Fruit fly (Drosophila melanogaster) whole organism, embryonic: ENCODE data around the gene Gcat.

Experiments used
- BtbVII ChIP-seq: fragments of 200-800 bp; sonication (Bioruptor generic); optimal IDR thresholded peaks from 3 replicates; lab custom pipeline; 2017; ENCODE audit warnings: missing biosample characterization, mild to moderate bottlenecking, missing genetic modification characterization
- CG10543 ChIP-seq: fragments of 200-800 bp; sonication (Bioruptor generic); optimal IDR thresholded peaks from 3 replicates; lab custom pipeline; 2017; ENCODE audit warnings: missing biosample characterization, mild to moderate bottlenecking, missing genetic modification characterization, moderate library complexity
- CG11456 ChIP-seq: fragments of 200-800 bp; sonication (Bioruptor generic); IDR thresholded peaks from 3 replicates; pipeline ENCODE4 v1.3.6; 2022; ENCODE audit warnings: missing biosample characterization, missing genetic modification characterization
- CG12104 ChIP-seq: fragments of 200-800 bp; sonication (Bioruptor generic); optimal IDR thresholded peaks from 3 replicates; lab custom pipeline; 2016; ENCODE audit warnings: missing biosample characterization, missing genetic modification characterization
- CG13296 ChIP-seq: fragments of 200-800 bp; sonication (Bioruptor generic); optimal IDR thresholded peaks from 3 replicates; lab custom pipeline; 2018; ENCODE audit warnings: missing biosample characterization, mild to moderate bottlenecking, missing genetic modification characterization
- CG13624 ChIP-seq: fragments of 200-800 bp; sonication (Bioruptor generic); optimal IDR thresholded peaks from 2 replicates; lab custom pipeline; 2016; ENCODE audit warnings: missing biosample characterization, missing genetic modification characterization
- CG13775 ChIP-seq: fragments of 200-800 bp; sonication (Bioruptor generic); optimal IDR thresholded peaks from 3 replicates; lab custom pipeline; 2017; ENCODE audit warnings: missing biosample characterization, mild to moderate bottlenecking, missing genetic modification characterization
- CG15073 ChIP-seq: fragments of 200-800 bp; sonication (Bioruptor generic); optimal IDR thresholded peaks from 2 replicates; lab custom pipeline; 2016; ENCODE audit warnings: missing biosample characterization, missing genetic modification characterization
- CG15514 ChIP-seq: fragments of 200-800 bp; sonication (Bioruptor generic); optimal IDR thresholded peaks from 3 replicates; lab custom pipeline; 2017; ENCODE audit warnings: missing biosample characterization, missing genetic modification characterization, mild to moderate bottlenecking, moderate library complexity, missing genetic modification reagents
- CG18619 ChIP-seq: fragments of 200-800 bp; sonication (Bioruptor generic); optimal IDR thresholded peaks from 3 replicates; lab custom pipeline; 2017; ENCODE audit warnings: missing biosample characterization, mild to moderate bottlenecking, missing genetic modification characterization
- CG2889 ChIP-seq: fragments of 200-800 bp; sonication (Bioruptor generic); IDR thresholded peaks from 3 replicates; pipeline ENCODE4 v1.3.6; 2022; ENCODE audit warnings: missing biosample characterization, missing genetic modification characterization
- CG32532 ChIP-seq: fragments of 200-800 bp; sonication (Bioruptor generic); IDR thresholded peaks from 2 replicates; pipeline ENCODE4 v1.3.6; 2022; ENCODE audit warnings: missing biosample characterization, missing genetic modification characterization
- CG3726 ChIP-seq: fragments of 200-800 bp; sonication (Bioruptor generic); IDR thresholded peaks from 3 replicates; pipeline ENCODE4, ENCODE4 v1.3.6; 2022; ENCODE audit warnings: missing biosample characterization, missing genetic modification characterization
- CG6791 ChIP-seq: fragments of 200-800 bp; sonication (Bioruptor generic); IDR thresholded peaks from 3 replicates; pipeline ENCODE4 v1.3.6; 2022; ENCODE audit warnings: missing biosample characterization, missing genetic modification characterization; ENCODE audit not compliant: partially characterized antibody
- CG6813 ChIP-seq: fragments of 200-800 bp; sonication (Bioruptor generic); optimal IDR thresholded peaks from 2 replicates; lab custom pipeline; 2017; ENCODE audit warnings: missing biosample characterization, missing genetic modification characterization, mild to moderate bottlenecking, moderate library complexity, missing genetic modification reagents
- CG7963 ChIP-seq: fragments of 200-800 bp; sonication (Bioruptor generic); IDR thresholded peaks from 3 replicates; pipeline ENCODE4 v1.3.6; 2022; ENCODE audit warnings: missing biosample characterization, missing genetic modification characterization; ENCODE audit not compliant: partially characterized antibody
- Dbx ChIP-seq: fragments of 200-800 bp; sonication (Bioruptor generic); IDR thresholded peaks from 3 replicates; pipeline ENCODE4 v1.3.6; 2022; ENCODE audit warnings: missing biosample characterization, missing genetic modification characterization
- E2f1 ChIP-seq: fragments of 200-800 bp; sonication (Bioruptor generic); IDR thresholded peaks from 2 replicates; pipeline ENCODE4 v1.3.6; 2022; ENCODE audit warnings: missing biosample characterization, missing genetic modification characterization
- Ets65A ChIP-seq: fragments of 200-800 bp; sonication (Bioruptor generic); peaks from one replicate; lab custom pipeline; 2016; ENCODE audit warnings: missing biosample characterization, missing genetic modification characterization
- HHEX ChIP-seq: fragments of 200-800 bp; sonication (Bioruptor generic); optimal IDR thresholded peaks from 3 replicates; lab custom pipeline; 2017; ENCODE audit warnings: missing biosample characterization, mild to moderate bottlenecking, missing genetic modification characterization, missing genetic modification reagents
- HLH3B ChIP-seq: fragments of 200-800 bp; sonication (Bioruptor generic); IDR thresholded peaks from 2 replicates; pipeline ENCODE4 v1.3.6; 2022; ENCODE audit warnings: missing biosample characterization, missing genetic modification characterization
- Hand ChIP-seq: fragments of 200-800 bp; sonication (Bioruptor generic); optimal IDR thresholded peaks from 2 replicates; lab custom pipeline; 2017; ENCODE audit warnings: mild to moderate bottlenecking, missing biosample characterization, missing genetic modification reagents, missing genetic modification characterization
- HmgZ ChIP-seq: fragments of 200-800 bp; sonication (Bioruptor generic); optimal IDR thresholded peaks from 2 replicates; lab custom pipeline; 2018; ENCODE audit warnings: missing biosample characterization, mild to moderate bottlenecking, missing genetic modification characterization
- Meics ChIP-seq: fragments of 200-800 bp; sonication (Bioruptor generic); optimal IDR thresholded peaks from 2 replicates; lab custom pipeline; 2017; ENCODE audit warnings: missing biosample characterization, mild to moderate bottlenecking, missing genetic modification characterization
- Mrtf ChIP-seq: fragments of 200-800 bp; sonication (Bioruptor generic); IDR thresholded peaks from 3 replicates; pipeline ENCODE4 v1.3.6; 2022; ENCODE audit warnings: missing biosample characterization, missing genetic modification characterization
- NC2β ChIP-seq: fragments of 200-800 bp; sonication (Bioruptor generic); optimal IDR thresholded peaks from 2 replicates; lab custom pipeline; 2016; ENCODE audit warnings: missing biosample characterization, missing genetic modification characterization
- Oli ChIP-seq: fragments of 200-800 bp; sonication (Bioruptor generic); optimal IDR thresholded peaks from 2 replicates; lab custom pipeline; 2018; ENCODE audit warnings: missing biosample characterization, mild to moderate bottlenecking, missing genetic modification characterization, moderate library complexity
- Pdp1 ChIP-seq, 2 experiments: fragments of 200-800 bp; sonication (Bioruptor generic); optimal IDR thresholded peaks; 3 replicates each; lab custom pipeline; 2016; ENCODE audit warnings: missing biosample characterization in 2 of 2, missing genetic modification characterization in 2 of 2, mild to moderate bottlenecking in 1 of 2, moderate library complexity in 1 of 2
- Taf1 ChIP-seq: fragments of 200-800 bp; sonication (Bioruptor generic); IDR thresholded peaks from 2 replicates; pipeline ENCODE4 v1.3.6; 2022; ENCODE audit warnings: missing biosample characterization, missing genetic modification characterization
- caup ChIP-seq: fragments of 200-800 bp; sonication (Bioruptor generic); optimal IDR thresholded peaks from 3 replicates; lab custom pipeline; 2017; ENCODE audit warnings: missing biosample characterization, mild to moderate bottlenecking, missing genetic modification characterization, moderate library complexity; ENCODE audit not compliant: severe bottlenecking
- corto ChIP-seq: fragments of 200-800 bp; sonication (Bioruptor generic); optimal IDR thresholded peaks from 2 replicates; lab custom pipeline; 2016; ENCODE audit warnings: missing biosample characterization, mild to moderate bottlenecking, missing genetic modification characterization, moderate library complexity
- croc ChIP-seq: fragments of 200-800 bp; sonication (Bioruptor generic); conservative IDR thresholded peaks from 3 replicates; pipeline ENCODE4 v1.3.6; 2022; ENCODE audit warnings: missing biosample characterization, missing genetic modification characterization
- exex ChIP-seq: fragments of 200-800 bp; sonication (Bioruptor generic); optimal IDR thresholded peaks from 4 replicates; lab custom pipeline; 2018; ENCODE audit warnings: missing biosample characterization, mild to moderate bottlenecking, missing genetic modification characterization, moderate library complexity
- fd3F ChIP-seq: fragments of 200-800 bp; sonication (Bioruptor generic); optimal IDR thresholded peaks from 2 replicates; lab custom pipeline; 2018; ENCODE audit warnings: missing biosample characterization, mild to moderate bottlenecking, missing genetic modification characterization, moderate library complexity
- grn ChIP-seq: fragments of 200-800 bp; sonication (Bioruptor generic); optimal IDR thresholded peaks from 3 replicates; lab custom pipeline; 2017; ENCODE audit warnings: missing biosample characterization, missing genetic modification characterization
- gro ChIP-seq: fragments of 200-800 bp; sonication (Bioruptor generic); optimal IDR thresholded peaks from 2 replicates; lab custom pipeline; 2016; ENCODE audit warnings: missing biosample characterization, missing genetic modification characterization
- hkb ChIP-seq, 2 experiments: fragments of 200-800 bp in 1 of 2; fragments of >200 bp in 1 of 2; sonication (Bioruptor generic) in 1 of 2; IDR thresholded peaks in 1 of 2; optimal IDR thresholded peaks in 1 of 2; 2 replicates each; pipeline versions ENCODE4 v1.3.6 to Lab custom; 2017 to 2022; ENCODE audit warnings: missing biosample characterization in 1 of 2, missing genetic modification characterization in 1 of 2
- jing ChIP-seq: fragments of 200-800 bp; sonication (Bioruptor generic); optimal IDR thresholded peaks from 2 replicates; lab custom pipeline; 2018; ENCODE audit warnings: missing biosample characterization, mild to moderate bottlenecking, missing genetic modification characterization
- knrl ChIP-seq: fragments of 200-800 bp; sonication (Bioruptor generic); IDR thresholded peaks from 3 replicates; pipeline ENCODE4 v1.3.6; 2022; ENCODE audit warnings: missing biosample characterization, missing genetic modification characterization; ENCODE audit not compliant: partially characterized antibody
- lab ChIP-seq: fragments of 200-800 bp; sonication (Bioruptor generic); optimal IDR thresholded peaks from 3 replicates; lab custom pipeline; 2017; ENCODE audit warnings: missing biosample characterization, missing genetic modification characterization, mild to moderate bottlenecking, moderate library complexity, missing genetic modification reagents
- mam ChIP-seq: fragments of 200-800 bp; sonication (Bioruptor generic); optimal IDR thresholded peaks from 3 replicates; lab custom pipeline; 2016; ENCODE audit warnings: missing biosample characterization, missing genetic modification characterization
- mirr ChIP-seq: fragments of 200-800 bp; sonication (Bioruptor generic); optimal IDR thresholded peaks from 3 replicates; lab custom pipeline; 2018; ENCODE audit warnings: missing biosample characterization, mild to moderate bottlenecking, missing genetic modification characterization
- nerfin-1 ChIP-seq: fragments of 200-800 bp; sonication (Bioruptor generic); optimal IDR thresholded peaks from 3 replicates; lab custom pipeline; 2019; ENCODE audit warnings: missing biosample characterization, mild to moderate bottlenecking, missing genetic modification characterization, moderate library complexity
- pho ChIP-seq: fragments of 200-800 bp; sonication (Bioruptor generic); optimal IDR thresholded peaks from 2 replicates; lab custom pipeline; 2016; ENCODE audit warnings: missing biosample characterization, missing genetic modification characterization
- phol ChIP-seq: fragments of 200-800 bp; sonication (Bioruptor generic); optimal IDR thresholded peaks from 3 replicates; lab custom pipeline; 2018; ENCODE audit warnings: missing biosample characterization, mild to moderate bottlenecking, missing genetic modification characterization, moderate library complexity
- pzg ChIP-seq: fragments of 200-800 bp; sonication (Bioruptor generic); optimal IDR thresholded peaks from 3 replicates; lab custom pipeline; 2018; ENCODE audit warnings: missing biosample characterization, mild to moderate bottlenecking, missing genetic modification characterization, moderate library complexity
- seq ChIP-seq: fragments of 200-800 bp; sonication (Bioruptor generic); IDR thresholded peaks from 2 replicates; pipeline ENCODE4 v1.3.6; 2022; ENCODE audit warnings: missing biosample characterization, missing genetic modification characterization
- zfh2 ChIP-seq: fragments of 200-800 bp; sonication (Bioruptor generic); optimal IDR thresholded peaks from 2 replicates; lab custom pipeline; 2016; ENCODE audit warnings: missing biosample characterization, missing genetic modification characterization

Gcat gene

DNA sequence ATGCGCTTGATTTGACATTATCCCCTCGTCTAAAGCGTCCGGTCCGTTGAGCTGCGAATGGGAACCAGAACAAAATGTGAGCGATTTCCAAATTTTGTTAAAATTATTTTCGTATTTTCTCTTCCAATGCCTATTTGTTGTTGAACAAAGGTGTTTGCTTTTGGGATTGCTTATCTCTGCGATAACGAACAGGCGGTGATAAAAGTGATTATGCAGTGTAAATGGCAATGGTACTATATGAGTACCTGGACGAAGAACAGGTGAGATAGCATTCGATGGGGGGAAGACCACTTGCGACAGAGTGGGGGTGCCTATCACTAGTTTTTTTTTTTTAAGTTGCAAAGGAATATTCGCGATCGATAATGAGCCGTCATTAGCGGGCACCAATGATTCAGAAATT, 12.5 kb downstream of the Gcat start (continued):
- TF ChIP-seq hkb (optimal IDR thresholded peaks at IDR 0.05; lab: Kevin White, UChicago): no peak
- peak; percentile 13; the same call in 1 of the 2 replicates for TF ChIP-seq hkb (GFP tag; IDR thresholded peaks at IDR 0.05; lab: Robert Waterston, UW)
- peak in 1 of 2 experiments; percentile 82 for TF ChIP-seq Pdp1 (GFP tag; optimal IDR thresholded peaks at IDR 0.05; lab: Kevin White, UChicago)
- TF ChIP-seq CG10543 (GFP tag; lab: Kevin White, UChicago): peak; percentile 52
- TF ChIP-seq knrl (GFP tag; lab: Robert Waterston, UW): no peak
- peak; percentile 72 for TF ChIP-seq lab (GFP tag; lab: Kevin White, UChicago)
- TF ChIP-seq CG13624 (GFP tag; lab: Kevin White, UChicago): no peak
- TF ChIP-seq CG6791 (GFP tag; lab: Robert Waterston, UW): no peak
- TF ChIP-seq CG15073: no peak
- TF ChIP-seq exex: peak; percentile 87
- TF ChIP-seq Mrtf (GFP tag; lab: Robert Waterston, UW): no peak
- TF ChIP-seq grn (GFP tag; lab: Kevin White, UChicago): peak; percentile 66
- TF ChIP-seq Dbx (GFP tag; lab: Robert Waterston, UW): peak; percentile 41; the same call in 1 of the 3 replicates
- peak; percentile 86 for TF ChIP-seq mirr (GFP tag; lab: Kevin White, UChicago)
- peak; percentile 27 for TF ChIP-seq gro (GFP tag; lab: Kevin White, UChicago)
- TF ChIP-seq NC2β (GFP tag; lab: Kevin White, UChicago): no peak
- peak; percentile 4 for TF ChIP-seq caup (GFP tag; lab: Kevin White, UChicago)
- TF ChIP-seq BtbVII: peak; percentile 34
- peak; percentile 17 for TF ChIP-seq HmgZ (tag; lab: Kevin White, UChicago)
- TF ChIP-seq corto: no peak
- peak; percentile 21 for TF ChIP-seq Ets65A (GFP tag; lab: Kevin White, UChicago)
- TF ChIP-seq CG6813: peak; percentile 54
- peak; percentile 23 for TF ChIP-seq CG13296 (GFP tag; lab: Kevin White, UChicago)
- TF ChIP-seq Hand: no peak
- TF ChIP-seq CG15514 (GFP tag; lab: Kevin White, UChicago): peak; percentile 36

DNA sequence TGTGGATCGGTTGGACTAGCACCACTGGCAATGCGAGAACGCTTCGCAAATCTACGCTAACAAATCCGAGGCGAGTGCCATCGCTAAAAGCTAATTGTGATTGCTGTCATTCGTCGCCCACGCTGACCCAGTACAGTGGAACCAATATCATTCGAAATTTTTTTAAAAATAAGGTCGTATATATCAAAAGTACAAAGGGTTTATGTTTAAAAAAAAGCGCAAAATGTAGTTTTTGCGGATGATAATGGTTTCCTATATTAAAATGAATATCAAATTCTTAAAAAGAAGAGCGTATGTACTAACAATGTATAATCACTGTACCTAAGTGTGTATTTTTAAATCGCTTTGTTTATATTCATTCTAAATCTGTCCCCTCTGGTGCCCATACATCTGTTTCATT, 15.4 kb downstream of the Gcat start:
- TF ChIP-seq CG13775 (GFP tag; lab: Kevin White, UChicago) (no peak), CG2889 (GFP tag; lab: Robert Waterston, UW) (0 out of 3 replicates have a peak, but pooled peaks have one; percentile 7), Taf1 (0 out of 2 replicates have a peak, but pooled peaks have one; percentile 15), CG3726 (GFP tag; lab: Robert Waterston, UW) (no peak), nerfin-1 (no peak), zfh2 (GFP tag; lab: Kevin White, UChicago) (peak; percentile 15), CG6791 (GFP tag; lab: Robert Waterston, UW) (no peak), fd3F (GFP tag; lab: Kevin White, UChicago) (peak; percentile 48), CG11456 (GFP tag; lab: Robert Waterston, UW) (peak; percentile 49; the same call in 2 of the 3 replicates), CG7963 (GFP tag; lab: Robert Waterston, UW) (no peak), hkb (optimal IDR thresholded peaks at IDR 0.05; lab: Kevin White, UChicago) (no peak), hkb (GFP tag; IDR thresholded peaks at IDR 0.05; lab: Robert Waterston, UW) (peak; percentile 71), pzg (GFP tag; lab: Kevin White, UChicago) (no peak), CG12104 (GFP tag; lab: Kevin White, UChicago) (no peak), HHEX (GFP tag; lab: Kevin White, UChicago) (peak; percentile 28), E2f1 (GFP tag; lab: Robert Waterston, UW) (0 out of 2 replicates have a peak, but pooled peaks have one; percentile 40), mam (GFP tag; lab: Kevin White, UChicago) (peak; percentile 47), HLH3B (GFP tag; lab: Robert Waterston, UW) (peak; percentile 57), CG18619 (GFP tag; lab: Kevin White, UChicago) (peak; percentile 19), phol (peak; percentile 33), croc (GFP tag; lab: Robert Waterston, UW) (no peak), CG32532 (GFP tag; lab: Robert Waterston, UW) (peak; percentile 78), pho (GFP tag; lab: Kevin White, UChicago) (peak; percentile 29), Meics (peak; percentile 68), Oli (tag; lab: Kevin White, UChicago) (peak; percentile 47), seq (GFP tag; lab: Robert Waterston, UW) (peak; percentile 62; the same call in 1 of the 2 replicates), jing (GFP tag; lab: Kevin White, UChicago) (no peak)
